Worm (Caenorhabditis elegans): ENCODE measurements around the gene C50D2.6.
A peak's percentile ranks its signal among the peaks of the same experiment; 100 is the strongest.

C50D2.6 gene

DNA sequence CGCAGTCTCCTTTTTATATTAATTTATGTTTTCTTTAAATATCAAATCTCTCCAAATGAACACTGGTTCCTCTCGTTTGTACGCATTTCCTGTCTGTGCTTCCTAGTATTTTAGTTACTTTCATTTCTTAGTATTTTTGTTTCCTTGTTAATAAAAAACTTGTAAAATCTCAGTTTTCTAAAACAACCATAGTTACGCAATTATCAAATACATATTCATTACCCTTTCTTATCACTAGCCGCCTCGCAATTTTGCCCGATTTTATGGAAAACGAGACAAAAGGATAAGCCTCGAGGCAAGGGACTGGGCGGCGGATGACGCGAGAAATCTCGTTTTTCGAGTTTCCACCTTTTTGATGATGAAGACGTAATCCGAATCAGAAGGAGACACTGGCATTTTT lies 27.0 kb downstream of the C50D2.6 start, which contains the start of gene C50D2.1:
Gene C50D2.1, plus strand, starts transcription at position 301 of the 400 bp plus-strand sequence.
- TF ChIP-seq K02D7.2 (tag; optimal IDR thresholded peaks at IDR 0.05), result no peak
- no peak for TF ChIP-seq ttx-3 (tag; optimal IDR thresholded peaks at IDR 0.05)
- no peak for TF ChIP-seq unc-55 (GFP tag; optimal IDR thresholded peaks at IDR 0.05)

DNA sequence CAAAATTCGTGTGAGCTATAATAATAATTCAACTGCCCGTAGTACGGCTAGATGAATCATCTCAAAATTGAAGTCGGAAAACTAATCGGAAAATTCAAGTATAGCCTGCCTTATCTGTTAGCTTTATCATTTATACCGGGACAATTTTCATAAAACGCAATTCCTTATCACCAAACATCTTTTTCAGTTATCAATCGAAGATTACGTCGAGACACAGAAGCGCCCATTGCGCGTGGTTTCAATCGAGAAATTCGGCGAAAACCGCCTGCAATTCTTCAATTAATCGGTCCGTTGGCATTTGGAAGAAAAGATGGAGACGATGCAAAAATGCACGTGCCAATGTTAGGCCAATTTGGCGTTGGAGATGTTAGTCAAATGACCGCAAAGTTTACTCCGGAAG lies 28.0 kb downstream of the C50D2.6 start:
- TF ChIP-seq ceh-14 (tag; optimal IDR thresholded peaks at IDR 0.05) (no peak), elt-2 (tag; optimal IDR thresholded peaks at IDR 0.05) (peak; percentile 18), dve-1 (tag; optimal IDR thresholded peaks at IDR 0.05) (no peak), fkh-6 (tag; optimal IDR thresholded peaks at IDR 0.05) (no peak)

DNA sequence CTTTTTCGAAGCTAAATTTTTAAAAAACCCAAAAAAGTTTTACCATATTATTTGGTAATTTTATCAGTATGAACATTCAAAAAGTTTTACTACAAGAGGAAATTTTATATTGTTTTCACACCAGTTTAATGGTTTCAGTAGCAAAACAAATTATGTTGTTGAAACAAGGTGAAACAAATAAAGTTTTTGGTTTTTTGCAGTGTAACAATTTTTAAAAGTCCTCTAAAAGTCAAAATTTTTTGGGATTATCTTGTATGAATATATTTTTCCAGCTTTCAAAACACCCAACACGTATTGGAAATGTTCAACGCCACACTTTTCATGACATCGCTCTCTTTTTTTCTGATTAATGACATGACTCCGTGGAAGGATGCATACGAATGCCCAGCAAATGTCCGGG lies 32.7 kb downstream of the C50D2.6 start, which contains the start of gene srt-54:
Gene srt-54, plus strand, starts transcription at position 301 of the 400 bp plus-strand sequence.
- TF ChIP-seq C38D4.7 (GFP tag; optimal IDR thresholded peaks at IDR 0.05), result no peak
- TF ChIP-seq lin-11 (tag; optimal IDR thresholded peaks at IDR 0.05), result no peak
- TF ChIP-seq pax-1 (tag; optimal IDR thresholded peaks at IDR 0.05), result no peak
- TF ChIP-seq ceh-34 (tag; optimal IDR thresholded peaks at IDR 0.05), result no peak
- TF ChIP-seq nhr-232 (tag; optimal IDR thresholded peaks at IDR 0.05), result no peak
- TF ChIP-seq dmd-4 (tag; optimal IDR thresholded peaks at IDR 0.05; ENCODE audit: borderline replicate concordance), result no peak

DNA sequence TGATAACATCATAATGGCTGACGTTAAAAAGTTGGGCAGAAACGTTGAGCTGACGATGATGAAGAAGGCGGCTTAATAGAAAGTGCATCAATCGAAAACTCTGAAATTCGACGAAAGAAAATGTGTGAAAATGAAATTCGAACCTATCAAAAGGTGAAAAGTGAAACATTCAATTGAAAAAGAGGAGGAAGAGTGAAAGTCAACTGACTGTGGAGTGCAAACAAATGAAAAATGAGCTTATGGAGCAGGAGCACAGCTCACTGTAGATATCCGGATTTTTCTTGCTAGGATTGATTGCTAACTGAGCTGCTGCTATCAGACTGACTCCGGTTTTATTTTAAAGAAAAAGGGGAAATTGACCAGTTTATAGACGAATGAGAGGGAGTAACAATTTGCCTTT lies 36.9 kb downstream of the C50D2.6 start, which contains the start of gene K10B4.3:
Gene K10B4.3, minus strand, starts transcription at position 101 of the 400 bp plus-strand sequence.
- TF ChIP-seq pqm-1 (tag; optimal IDR thresholded peaks at IDR 0.05) (no peak), sdc-2 (tag; optimal IDR thresholded peaks at IDR 0.05) (no peak), odd-2 (tag; optimal IDR thresholded peaks at IDR 0.05) (no peak), ama-1 (optimal IDR thresholded peaks at IDR 0.05) (no peak), elt-4 (tag; optimal IDR thresholded peaks at IDR 0.05) (no peak), K09A11.1 (tag; optimal IDR thresholded peaks at IDR 0.05; ENCODE audit: insufficient read depth) (no peak), K02D7.2 (tag; optimal IDR thresholded peaks at IDR 0.05) (no peak), hlh-30 (tag; optimal IDR thresholded peaks at IDR 0.05; ENCODE audit: insufficient read depth) (no peak), C38D4.7 (GFP tag; optimal IDR thresholded peaks at IDR 0.05) (no peak), ahr-1 (tag; optimal IDR thresholded peaks at IDR 0.05) (no peak), ref-2 (tag; optimal IDR thresholded peaks at IDR 0.05) (no peak), dmd-4 (tag; optimal IDR thresholded peaks at IDR 0.05; ENCODE audit: borderline replicate concordance) (no peak), hlh-15 (tag; optimal IDR thresholded peaks at IDR 0.05) (no peak), sox-2 (GFP tag; IDR thresholded peaks at IDR 0.05) (no peak)

DNA sequence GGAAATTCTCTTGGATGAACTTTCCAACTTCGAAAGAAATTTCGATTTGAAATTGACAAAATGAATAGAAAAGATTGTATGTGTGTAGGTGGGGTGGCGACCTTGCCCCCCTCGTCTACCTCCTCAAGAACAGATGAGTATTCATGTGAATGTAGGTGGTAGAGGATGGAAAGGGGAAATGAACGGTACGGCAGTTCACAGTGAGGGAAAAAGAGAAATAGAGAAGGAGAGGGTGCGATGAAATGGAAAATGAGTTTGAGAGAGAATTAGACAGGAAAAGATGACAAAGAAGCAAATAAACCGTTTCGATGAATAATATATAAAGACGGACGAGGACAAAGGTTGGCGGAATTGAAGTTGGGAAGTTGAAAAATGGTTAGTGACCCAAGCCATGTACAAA lies 37.8 kb downstream of the C50D2.6 start:
- TF ChIP-seq ceh-31 (tag; optimal IDR thresholded peaks at IDR 0.05) (peak; percentile 40), rnt-1 (tag; optimal IDR thresholded peaks at IDR 0.05) (no peak), nfya-1 (tag; optimal IDR thresholded peaks at IDR 0.05) (peak; percentile 31)

DNA sequence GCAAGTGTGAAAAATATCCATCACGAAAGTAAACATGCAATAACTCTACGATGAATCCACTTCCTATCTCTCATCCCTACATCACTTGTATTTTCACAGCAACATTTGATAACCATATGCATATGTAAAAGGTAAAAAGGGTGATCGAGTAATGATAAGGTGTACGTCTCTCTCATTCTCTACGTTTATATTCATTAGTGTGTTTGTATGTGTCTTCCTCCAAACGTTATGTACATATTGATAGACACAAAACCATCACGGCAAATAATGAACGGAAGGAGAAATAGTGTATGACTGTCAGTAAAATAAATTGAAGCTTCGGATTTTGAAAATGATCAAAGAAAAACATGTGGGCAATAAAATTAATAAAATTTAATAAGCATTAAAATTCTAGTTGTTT lies 38.3 kb downstream of the C50D2.6 start:
- TF ChIP-seq ceh-22 (tag; optimal IDR thresholded peaks at IDR 0.05) (no peak), syd-9 (tag; optimal IDR thresholded peaks at IDR 0.05) (no peak), mec-3 (tag; optimal IDR thresholded peaks at IDR 0.05; ENCODE audit: borderline replicate concordance) (no peak), ets-4 (tag; optimal IDR thresholded peaks at IDR 0.05) (no peak), elt-2 (tag; optimal IDR thresholded peaks at IDR 0.05) (peak; percentile 40), tbx-2 (tag; optimal IDR thresholded peaks at IDR 0.05) (peak; percentile 24), che-1 (tag; optimal IDR thresholded peaks at IDR 0.05) (no peak)

Data from whole organism, late embryonic.